Worm (Caenorhabditis elegans) whole organism, L2 larva: ENCODE measurements around the gene hlb-1.

ENCODE experiments used
- C34F6.9 ChIP-seq: fragments of 150-350 bp; optimal IDR thresholded peaks from 2 replicates; lab custom pipeline; 2014; ENCODE audit warnings: missing biosample characterization, missing genetic modification characterization
- F13H6.1 ChIP-seq: sonication (generic microtip); optimal IDR thresholded peaks from 2 replicates; lab custom pipeline; 2016; ENCODE audit warnings: missing genetic modification characterization, missing compliant biosample characterization
- ZK546.5 ChIP-seq: sonication (generic microtip); optimal IDR thresholded peaks from 2 replicates; lab custom pipeline; 2017; ENCODE audit warnings: missing biosample characterization, missing genetic modification characterization
- alr-1 ChIP-seq: fragments of 150-350 bp; optimal IDR thresholded peaks from 2 replicates; lab custom pipeline; 2014; ENCODE audit warnings: missing biosample characterization, missing genetic modification characterization
- ama-1 ChIP-seq: fragments of 150-350 bp; optimal IDR thresholded peaks from 2 replicates; lab custom pipeline; 2018; ENCODE audit warnings: inconsistent platforms
- crh-2 ChIP-seq: sonication (generic microtip); optimal IDR thresholded peaks from 2 replicates; lab custom pipeline; 2017; ENCODE audit warnings: missing biosample characterization, missing genetic modification characterization
- dmd-4 ChIP-seq: sonication (generic microtip); optimal IDR thresholded peaks from 2 replicates; lab custom pipeline; 2017; ENCODE audit warnings: missing biosample characterization, missing genetic modification characterization
- egl-27 ChIP-seq: sonication (generic microtip); optimal IDR thresholded peaks from 3 replicates; lab custom pipeline; 2017; ENCODE audit warnings: missing biosample characterization, missing genetic modification reagents, missing genetic modification characterization
- elt-1 ChIP-seq: fragments of 150-350 bp; optimal IDR thresholded peaks from 2 replicates; lab custom pipeline; 2014; ENCODE audit warnings: missing biosample characterization, missing genetic modification characterization
- fos-1 ChIP-seq: fragments of 150-350 bp; optimal IDR thresholded peaks from 2 replicates; lab custom pipeline; 2014; ENCODE audit warnings: missing biosample characterization, missing genetic modification characterization
- gmeb-1 ChIP-seq: fragments of 150-350 bp; optimal IDR thresholded peaks from 2 replicates; lab custom pipeline; 2014; ENCODE audit warnings: missing biosample characterization, missing genetic modification characterization
- lin-11 ChIP-seq: fragments of 150-350 bp; sonication (generic microtip); optimal IDR thresholded peaks from 2 replicates; lab custom pipeline; 2014; ENCODE audit warnings: missing biosample characterization, missing genetic modification characterization, inconsistent platforms, mixed read lengths
- lin-13 ChIP-seq: fragments of 150-350 bp; optimal IDR thresholded peaks from 2 replicates; lab custom pipeline; 2014; ENCODE audit warnings: missing biosample characterization, missing genetic modification reagents, missing genetic modification characterization
- lin-39 ChIP-seq: fragments of 150-350 bp; optimal IDR thresholded peaks from 2 replicates; lab custom pipeline; 2014; ENCODE audit warnings: missing biosample characterization, missing genetic modification reagents, missing genetic modification characterization
- mab-5 ChIP-seq: fragments of 150-350 bp; optimal IDR thresholded peaks from 2 replicates; lab custom pipeline; 2014; ENCODE audit warnings: missing biosample characterization, missing genetic modification characterization
- mbf-1 ChIP-seq: sonication (generic microtip); optimal IDR thresholded peaks from 2 replicates; lab custom pipeline; 2017; ENCODE audit warnings: missing biosample characterization, missing genetic modification characterization
- mdl-1 ChIP-seq, 2 experiments: fragments of 150-350 bp in 1 of 2; sonication (generic microtip) in 1 of 2; optimal IDR thresholded peaks; 2 replicates each; lab custom pipeline; 2017; ENCODE audit warnings: missing biosample characterization in 2 of 2, missing genetic modification characterization in 2 of 2
- nhr-10 ChIP-seq: sonication (generic microtip); optimal IDR thresholded peaks from 2 replicates; lab custom pipeline; 2017; ENCODE audit warnings: missing biosample characterization, missing genetic modification characterization
- nhr-12 ChIP-seq: fragments of 150-350 bp; optimal IDR thresholded peaks from 2 replicates; lab custom pipeline; 2014; ENCODE audit warnings: missing biosample characterization, missing genetic modification characterization
- nhr-129 ChIP-seq: fragments of 150-350 bp; optimal IDR thresholded peaks from 2 replicates; lab custom pipeline; 2014; ENCODE audit warnings: missing biosample characterization, missing genetic modification characterization
- nhr-23 ChIP-seq: fragments of 150-350 bp; optimal IDR thresholded peaks from 2 replicates; lab custom pipeline; 2014; ENCODE audit warnings: missing biosample characterization, missing genetic modification reagents, missing genetic modification characterization
- nhr-6 ChIP-seq: fragments of 150-350 bp; optimal IDR thresholded peaks from 2 replicates; lab custom pipeline; 2014; ENCODE audit warnings: missing biosample characterization, missing genetic modification characterization
- nhr-77 ChIP-seq: fragments of 150-350 bp; optimal IDR thresholded peaks from 2 replicates; lab custom pipeline; 2014; ENCODE audit warnings: missing biosample characterization, missing genetic modification characterization
- sem-4 ChIP-seq: fragments of 150-350 bp; optimal IDR thresholded peaks from 2 replicates; lab custom pipeline; 2014; ENCODE audit warnings: missing biosample characterization, missing genetic modification reagents, missing genetic modification characterization
- skn-1 ChIP-seq: sonication (generic microtip); optimal IDR thresholded peaks from 2 replicates; lab custom pipeline; 2017; ENCODE audit warnings: missing biosample characterization, missing genetic modification characterization
- sma-3 ChIP-seq: sonication (generic microtip); optimal IDR thresholded peaks from 2 replicates; lab custom pipeline; 2016; ENCODE audit warnings: missing genetic modification reagents, missing genetic modification characterization, missing compliant biosample characterization
- sma-9 ChIP-seq, 2 experiments: fragments of 150-350 bp in 1 of 2; sonication (generic microtip) in 1 of 2; optimal IDR thresholded peaks; 2 replicates each; lab custom pipeline; 2014 to 2016; ENCODE audit warnings: missing genetic modification characterization in 2 of 2, mild to moderate bottlenecking in 1 of 2, missing biosample characterization in 1 of 2, missing compliant biosample characterization in 1 of 2, missing genetic modification reagents in 1 of 2, moderate library complexity in 1 of 2
- snpc-4 ChIP-seq: fragments of 150-350 bp; optimal IDR thresholded peaks from 2 replicates; lab custom pipeline; 2014; ENCODE audit warnings: missing biosample characterization, missing genetic modification characterization
- unc-39 ChIP-seq: fragments of 150-350 bp; optimal IDR thresholded peaks from 2 replicates; lab custom pipeline; 2014; ENCODE audit warnings: missing biosample characterization, missing genetic modification characterization
- unc-62 ChIP-seq: fragments of 150-350 bp; optimal IDR thresholded peaks from 2 replicates; lab custom pipeline; 2014; ENCODE audit warnings: missing biosample characterization, missing genetic modification reagents, missing genetic modification characterization
- zag-1 ChIP-seq: fragments of 150-350 bp; optimal IDR thresholded peaks from 2 replicates; lab custom pipeline; 2014; ENCODE audit warnings: missing biosample characterization, missing genetic modification characterization
- ztf-11 ChIP-seq: sonication (generic microtip); optimal IDR thresholded peaks from 2 replicates; lab custom pipeline; 2017; ENCODE audit warnings: missing biosample characterization, missing genetic modification characterization
- ztf-4 ChIP-seq: fragments of 150-350 bp; optimal IDR thresholded peaks from 2 replicates; lab custom pipeline; 2014; ENCODE audit warnings: missing biosample characterization, missing genetic modification characterization

Gene hlb-1

DNA sequence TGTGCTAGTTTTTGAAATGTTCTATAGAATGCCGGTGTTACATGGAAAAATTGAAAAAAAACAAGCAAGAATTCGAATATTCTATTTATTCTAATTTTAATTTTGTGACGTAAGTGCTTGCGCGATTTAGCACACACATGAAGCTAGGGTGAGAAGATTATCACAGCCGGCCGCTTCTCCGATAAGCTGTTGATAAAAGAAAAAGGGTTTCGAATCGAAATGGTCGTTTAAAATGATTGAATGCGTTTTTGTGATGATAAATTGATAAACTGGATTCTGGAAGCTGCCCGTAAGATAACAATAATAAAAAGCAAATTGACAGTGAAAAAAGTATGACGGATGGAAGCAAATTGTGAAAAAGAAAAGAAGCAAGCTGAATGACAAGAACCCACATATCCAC is 1.6 kb upstream of the hlb-1 start:
- TF ChIP-seq nhr-77 (tag; lab: Kevin White, UChicago) = no peak
- peak; percentile 21 for TF ChIP-seq fos-1 (tag; lab: Kevin White, UChicago)

DNA sequence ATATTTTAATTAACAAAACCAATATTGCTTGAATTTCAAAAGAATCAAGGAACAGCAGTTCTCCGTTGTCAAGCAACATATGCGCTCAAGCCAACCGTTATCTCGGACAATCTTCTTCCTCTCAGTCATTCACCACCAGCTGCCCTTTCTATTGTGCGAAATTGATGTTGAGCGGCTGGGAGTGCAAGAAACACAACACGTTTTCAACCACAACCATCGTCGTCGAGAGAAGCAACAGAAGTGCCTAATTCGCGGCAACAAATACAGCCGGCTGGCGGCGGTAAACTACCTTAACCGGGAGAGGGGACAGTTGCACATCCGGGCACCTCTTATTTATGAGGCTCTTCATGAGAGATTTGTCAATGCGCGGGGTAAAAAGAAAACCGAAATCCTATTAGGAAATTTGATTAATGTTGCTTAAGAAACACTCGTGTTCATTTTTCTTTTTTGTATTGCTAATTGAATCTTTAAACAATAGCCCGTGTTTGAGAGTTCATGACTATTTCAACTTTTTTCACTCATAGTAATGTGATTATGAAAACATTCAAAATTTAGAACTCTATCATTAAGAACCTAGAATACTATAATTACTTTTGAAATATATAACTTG is 674 bp downstream of the hlb-1 start:
- no peak for TF ChIP-seq mab-5 (tag; lab: Kevin White, UChicago)
- no peak for TF ChIP-seq elt-1 (tag; lab: Kevin White, UChicago)
- no peak for TF ChIP-seq nhr-129 (tag; lab: Kevin White, UChicago)
- TF ChIP-seq, all 48 proteins: peak for 0

DNA sequence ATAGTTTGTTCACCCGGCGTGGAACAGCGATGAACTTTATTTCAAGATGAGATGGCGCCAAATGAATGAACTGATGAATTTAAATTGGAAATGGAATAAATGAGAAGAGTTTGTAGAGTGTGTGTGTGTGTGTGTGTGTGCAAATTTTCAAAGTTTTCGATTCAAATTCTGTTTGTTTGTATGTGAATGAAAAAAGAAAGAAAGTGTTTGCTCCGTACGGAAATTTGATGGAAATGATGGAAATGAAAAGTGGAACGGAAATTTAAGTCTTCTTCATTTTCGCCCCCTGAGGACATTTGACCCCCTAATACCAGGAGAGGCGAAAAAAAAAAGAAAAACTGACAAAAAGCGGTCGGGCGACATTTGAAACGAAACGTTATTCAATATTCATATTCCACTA is 4.5 kb downstream of the hlb-1 start:
- TF ChIP-seq alr-1 (tag; lab: Kevin White, UChicago) = no peak
- TF ChIP-seq egl-27 = no peak
- TF ChIP-seq mdl-1 (tag; optimal IDR thresholded peaks at IDR 0.05; lab: Kevin White, UChicago) = no peak
- no peak for TF ChIP-seq unc-62 (GFP tag; lab: Kevin White, UChicago)
- TF ChIP-seq dmd-4 (tag; lab: Kevin White, UChicago) = no peak
- no peak for TF ChIP-seq mab-5 (tag; lab: Kevin White, UChicago)
- TF ChIP-seq ztf-4 (tag; lab: Kevin White, UChicago) = no peak
- no peak for TF ChIP-seq snpc-4 (tag; lab: Kevin White, UChicago)
- TF ChIP-seq ZK546.5 (tag; lab: Kevin White, UChicago) = no peak
- no peak for TF ChIP-seq unc-39 (tag; lab: Kevin White, UChicago)
- no peak for TF ChIP-seq lin-11 (tag; lab: Kevin White, UChicago)
- no peak for TF ChIP-seq nhr-23 (tag; lab: Kevin White, UChicago)
- no peak for TF ChIP-seq lin-13 (GFP tag; lab: Kevin White, UChicago)
- TF ChIP-seq nhr-12 (tag; lab: Kevin White, UChicago) = no peak
- TF ChIP-seq C34F6.9 (tag; lab: Kevin White, UChicago) = no peak
- no peak for TF ChIP-seq nhr-10 (tag; lab: Kevin White, UChicago)
- TF ChIP-seq sma-3 (GFP tag; lab: Kevin White, UChicago) = no peak

DNA sequence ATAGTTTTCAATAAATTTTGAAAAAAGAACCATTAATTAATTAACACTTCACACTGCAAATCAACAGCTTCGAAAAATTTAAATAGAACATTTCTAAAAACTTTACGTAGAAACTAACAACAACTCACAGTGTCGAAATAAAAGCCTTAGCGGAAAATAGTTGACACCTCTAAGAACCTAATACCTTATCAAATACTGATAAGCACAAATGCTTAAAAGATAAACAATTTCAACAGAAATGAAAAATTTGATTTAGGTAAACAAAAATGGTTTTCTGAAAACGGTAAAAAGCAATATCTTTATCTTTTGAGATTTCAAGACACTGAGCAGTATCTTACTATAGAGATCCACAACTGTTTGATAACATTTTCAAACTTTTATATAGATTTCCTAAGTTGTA is 5.7 kb downstream of the hlb-1 start:
- TF ChIP-seq fos-1 (tag; lab: Kevin White, UChicago) (peak; percentile 6), mbf-1 (tag; lab: Kevin White, UChicago) (no peak)

DNA sequence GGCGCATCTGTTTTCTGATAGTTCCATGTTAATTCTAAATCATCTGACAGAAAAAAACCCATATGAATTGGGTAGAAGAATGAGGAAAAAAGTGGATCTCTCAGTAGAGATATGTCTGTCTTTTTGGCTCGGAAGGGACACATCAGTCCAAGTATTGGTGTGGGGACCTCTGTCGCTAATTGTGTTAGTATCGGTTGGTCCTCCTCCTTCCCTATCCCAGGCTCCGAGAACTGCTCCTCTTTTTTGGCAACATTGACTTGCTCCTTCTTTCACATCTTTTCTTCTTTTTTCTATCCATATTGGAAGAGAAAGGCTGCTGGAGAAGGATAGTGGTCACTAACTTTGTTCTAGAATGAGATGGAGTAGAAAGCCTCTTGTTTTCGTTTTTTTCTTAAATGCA is 6.6 kb downstream of the hlb-1 start:
- TF ChIP-seq skn-1 (tag; lab: Kevin White, UChicago) (no peak), zag-1 (tag; lab: Kevin White, UChicago) (no peak), ztf-11 (no peak), crh-2 (tag; lab: Kevin White, UChicago) (no peak), gmeb-1 (tag; lab: Kevin White, UChicago) (no peak), nhr-12 (tag; lab: Kevin White, UChicago) (no peak), lin-13 (GFP tag; lab: Kevin White, UChicago) (no peak), lin-39 (tag; lab: Kevin White, UChicago) (no peak), nhr-129 (tag; lab: Kevin White, UChicago) (no peak), ama-1 (lab: Kevin White, UChicago) (no peak), nhr-6 (tag; lab: Kevin White, UChicago) (no peak), sma-9 (GFP tag; optimal IDR thresholded peaks at IDR 0.05; lab: Kevin White, UChicago) (no peak), sma-9 (tag; optimal IDR thresholded peaks at IDR 0.05; lab: Kevin White, UChicago) (no peak)

DNA sequence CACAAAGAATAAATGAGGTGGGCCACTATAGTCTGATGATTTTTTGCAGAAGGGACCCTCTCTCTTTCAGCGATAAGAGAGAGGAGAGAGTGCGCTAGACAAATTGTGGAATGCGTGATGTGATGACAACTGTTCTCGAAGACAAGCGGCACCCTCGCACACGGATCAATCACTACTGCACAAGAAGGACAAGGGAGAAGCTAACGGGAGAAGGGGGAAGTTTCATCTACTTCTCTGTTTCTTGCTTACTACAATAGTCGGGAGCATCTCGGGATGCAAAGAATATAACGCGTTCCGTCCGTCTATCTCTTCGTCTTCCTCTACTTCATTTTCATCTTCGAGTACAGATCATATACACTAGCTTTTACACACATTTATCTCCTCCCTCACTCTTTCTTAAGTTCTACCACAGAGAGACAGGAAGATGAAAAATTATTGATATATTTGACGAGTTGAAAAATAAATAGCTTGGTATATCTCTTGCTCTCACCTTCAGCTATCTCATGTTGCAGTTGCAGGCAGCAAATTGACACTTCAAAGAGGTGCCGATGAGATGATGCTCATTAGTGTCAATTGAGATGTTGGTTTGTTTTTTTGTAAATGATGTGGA is 9.1 kb downstream of the hlb-1 start:
- TF ChIP-seq sma-9 (GFP tag; optimal IDR thresholded peaks at IDR 0.05; lab: Kevin White, UChicago) (peak; percentile 63), sma-9 (tag; optimal IDR thresholded peaks at IDR 0.05; lab: Kevin White, UChicago) (no peak), snpc-4 (tag; lab: Kevin White, UChicago) (no peak), nhr-129 (tag; lab: Kevin White, UChicago) (peak; percentile 40), C34F6.9 (tag; lab: Kevin White, UChicago) (peak; percentile 6), F13H6.1 (tag; lab: Kevin White, UChicago) (peak; percentile 80), gmeb-1 (tag; lab: Kevin White, UChicago) (no peak), sem-4 (tag; lab: Kevin White, UChicago) (peak; percentile 9), mab-5 (tag; lab: Kevin White, UChicago) (peak; percentile 1)
- TF ChIP-seq, all 48 proteins: peak for 6
